Fruit fly (Drosophila melanogaster): ENCODE data around the gene zfh1.

zfh1 gene

dm6 chr3R:30718442-30718841 is 47.3 kb upstream of the zfh1 start (continued):
- TF ChIP-seq CG2116 (GFP tag; optimal IDR thresholded peaks at IDR 0.05) (no peak), CG14667 (GFP tag; IDR thresholded peaks at IDR 0.05) (peak; percentile 37; the same call in 1 of the 2 replicates), crp (GFP tag; optimal IDR thresholded peaks at IDR 0.05) (no peak), lov (optimal IDR thresholded peaks at IDR 0.05) (no peak), lov (GFP tag; IDR thresholded peaks at IDR 0.05) (0 out of 3 replicates have a peak, but pooled peaks have one; percentile 24), Jarid2 (GFP tag; optimal IDR thresholded peaks at IDR 0.05) (no peak), knrl (GFP tag; IDR thresholded peaks at IDR 0.05; ENCODE audit: partially characterized antibody) (no peak), CG11093 (GFP tag; IDR thresholded peaks at IDR 0.05) (peak; percentile 16; the same call in 1 of the 3 replicates), ci (GFP tag; IDR thresholded peaks at IDR 0.05) (peak; percentile 75; the same call in 2 of the 3 replicates), Spps (tag; optimal IDR thresholded peaks at IDR 0.05) (no peak), otp (GFP tag; IDR thresholded peaks at IDR 0.05) (0 out of 3 replicates have a peak, but pooled peaks have one; percentile 46), HmgD (GFP tag; optimal IDR thresholded peaks at IDR 0.05) (no peak), Dref (GFP tag; IDR thresholded peaks at IDR 0.05) (no peak), pho (GFP tag; optimal IDR thresholded peaks at IDR 0.05) (no peak), CG11695 (GFP tag; IDR thresholded peaks at IDR 0.05) (no peak), GATAe (GFP tag; conservative IDR thresholded peaks at IDR 0.05) (no peak), CG31224 (GFP tag; IDR thresholded peaks at IDR 0.05) (no peak), CG5953 (GFP tag; IDR thresholded peaks at IDR 0.05) (0 out of 2 replicates have a peak, but pooled peaks have one; percentile 18), disco-r (GFP tag; optimal IDR thresholded peaks at IDR 0.05) (no peak), peb (GFP tag; IDR thresholded peaks at IDR 0.05) (no peak), CG12769 (tag; optimal IDR thresholded peaks at IDR 0.05) (peak; percentile 5), Rfx (GFP tag; IDR thresholded peaks at IDR 0.05) (0 out of 2 replicates have a peak, but pooled peaks have one; percentile 31), CG4360 (GFP tag; IDR thresholded peaks at IDR 0.05) (no peak), chif (GFP tag; optimal IDR thresholded peaks at IDR 0.05) (peak in 1 of 2 experiments; percentile 21), Neu2 (GFP tag; optimal IDR thresholded peaks at IDR 0.05; ENCODE audit: borderline replicate concordance) (no peak), CTCF (GFP tag; optimal IDR thresholded peaks at IDR 0.05) (no peak), Adf1 (GFP tag; IDR thresholded peaks at IDR 0.05) (no peak), ab (GFP tag; optimal IDR thresholded peaks at IDR 0.05) (no peak), cg (GFP tag; optimal IDR thresholded peaks at IDR 0.05) (no peak), grau (tag; optimal IDR thresholded peaks at IDR 0.05) (no peak), nmo (GFP tag; optimal IDR thresholded peaks at IDR 0.05) (peak; percentile 43), CG8359 (GFP tag; optimal IDR thresholded peaks at IDR 0.05; ENCODE audit: borderline replicate concordance) (no peak), HLH3B (GFP tag; IDR thresholded peaks at IDR 0.05) (peak; percentile 30; the same call in 1 of the 2 replicates), CG11696 (GFP tag; IDR thresholded peaks at IDR 0.05) (no peak), CG10321 (GFP tag; IDR thresholded peaks at IDR 0.05) (no peak), Lpt (GFP tag; optimal IDR thresholded peaks at IDR 0.05) (no peak), B-H1 (GFP tag; IDR thresholded peaks at IDR 0.05) (0 out of 3 replicates have a peak, but pooled peaks have one; percentile 13), CG18619 (GFP tag; optimal IDR thresholded peaks at IDR 0.05) (no peak), CG17568 (GFP tag; optimal IDR thresholded peaks at IDR 0.05) (no peak), stwl (tag; optimal IDR thresholded peaks at IDR 0.05) (no peak), sc (optimal IDR thresholded peaks at IDR 0.05) (no peak), sc (GFP tag; optimal IDR thresholded peaks at IDR 0.05) (peak; percentile 8), Camta (GFP tag; optimal IDR thresholded peaks at IDR 0.05) (no peak), shn (GFP tag; optimal IDR thresholded peaks at IDR 0.05) (no peak), row (GFP tag; IDR thresholded peaks at IDR 0.05) (peak; percentile 71), CG18262 (tag; optimal IDR thresholded peaks at IDR 0.05) (peak; percentile 42), Ada2b (GFP tag; IDR thresholded peaks at IDR 0.05) (no peak), yki (optimal IDR thresholded peaks at IDR 0.05) (no peak), CG16863 (GFP tag; optimal IDR thresholded peaks at IDR 0.05) (no peak), az2 (GFP tag; optimal IDR thresholded peaks at IDR 0.05) (peak; percentile 3), h (optimal IDR thresholded peaks at IDR 0.05) (no peak), CG12236 (GFP tag; optimal IDR thresholded peaks at IDR 0.05) (no peak), CG1603 (tag; optimal IDR thresholded peaks at IDR 0.05) (peak; percentile 62), CG31388 (GFP tag; optimal IDR thresholded peaks at IDR 0.05) (no peak)
